Worm (Caenorhabditis elegans) whole organism, late embryonic: ENCODE data around the gene rab-6.2.

ENCODE experiments used
- K09A11.1 ChIP-seq: sonication (generic microtip); optimal IDR thresholded peaks from 2 replicates; lab custom pipeline; 2017; ENCODE audit warnings: antibody characterized with exemption, mild to moderate bottlenecking, missing genetic modification characterization, missing compliant biosample characterization; ENCODE audit not compliant: insufficient read depth
- ama-1 ChIP-seq: fragments of 150-350 bp; optimal IDR thresholded peaks from 2 replicates; lab custom pipeline; 2014
- ceh-22 ChIP-seq: sonication (generic microtip); optimal IDR thresholded peaks from 2 replicates; lab custom pipeline; 2017; ENCODE audit warnings: missing biosample characterization, missing genetic modification characterization
- ceh-30 ChIP-seq: fragments of 150-350 bp; optimal IDR thresholded peaks from 2 replicates; lab custom pipeline; 2014; ENCODE audit warnings: missing biosample characterization, missing genetic modification characterization
- ceh-34 ChIP-seq: sonication (generic microtip); optimal IDR thresholded peaks from 2 replicates; lab custom pipeline; 2016; ENCODE audit warnings: mild to moderate bottlenecking, missing genetic modification characterization, missing compliant biosample characterization
- dve-1 ChIP-seq: sonication (generic microtip); optimal IDR thresholded peaks from 2 replicates; lab custom pipeline; 2017; ENCODE audit warnings: antibody characterized with exemption, mild to moderate bottlenecking, missing genetic modification characterization, missing compliant biosample characterization
- fax-1 ChIP-seq: sonication (generic microtip); optimal IDR thresholded peaks from 2 replicates; lab custom pipeline; 2016; ENCODE audit warnings: missing genotype, missing genetic modification characterization, missing compliant biosample characterization
- nhr-11 ChIP-seq: fragments of 150-350 bp; optimal IDR thresholded peaks from 2 replicates; lab custom pipeline; 2014; ENCODE audit warnings: missing biosample characterization, missing genetic modification characterization
- pax-1 ChIP-seq: fragments of 150-350 bp; optimal IDR thresholded peaks from 2 replicates; lab custom pipeline; 2014; ENCODE audit warnings: missing biosample characterization, missing genetic modification characterization
- pha-4 ChIP-seq: fragments of 150-350 bp; optimal IDR thresholded peaks from 2 replicates; lab custom pipeline; 2018; ENCODE audit warnings: missing biosample characterization, missing genetic modification reagents, missing genetic modification characterization
- pqm-1 ChIP-seq: sonication (generic microtip); optimal IDR thresholded peaks from 2 replicates; lab custom pipeline; 2016; ENCODE audit warnings: missing genetic modification characterization, missing compliant biosample characterization
- sdc-2 ChIP-seq: sonication (generic microtip); optimal IDR thresholded peaks from 2 replicates; lab custom pipeline; 2016; ENCODE audit warnings: missing genotype, missing genetic modification characterization, missing compliant biosample characterization
- sox-4 ChIP-seq: sonication (generic microtip); optimal IDR thresholded peaks from 2 replicates; lab custom pipeline; 2017; ENCODE audit warnings: mild to moderate bottlenecking, missing genetic modification characterization, inconsistent platforms, missing compliant biosample characterization
- tbx-2 ChIP-seq: sonication (generic microtip); optimal IDR thresholded peaks from 2 replicates; lab custom pipeline; 2016; ENCODE audit warnings: missing genetic modification characterization, missing compliant biosample characterization

DNA sequence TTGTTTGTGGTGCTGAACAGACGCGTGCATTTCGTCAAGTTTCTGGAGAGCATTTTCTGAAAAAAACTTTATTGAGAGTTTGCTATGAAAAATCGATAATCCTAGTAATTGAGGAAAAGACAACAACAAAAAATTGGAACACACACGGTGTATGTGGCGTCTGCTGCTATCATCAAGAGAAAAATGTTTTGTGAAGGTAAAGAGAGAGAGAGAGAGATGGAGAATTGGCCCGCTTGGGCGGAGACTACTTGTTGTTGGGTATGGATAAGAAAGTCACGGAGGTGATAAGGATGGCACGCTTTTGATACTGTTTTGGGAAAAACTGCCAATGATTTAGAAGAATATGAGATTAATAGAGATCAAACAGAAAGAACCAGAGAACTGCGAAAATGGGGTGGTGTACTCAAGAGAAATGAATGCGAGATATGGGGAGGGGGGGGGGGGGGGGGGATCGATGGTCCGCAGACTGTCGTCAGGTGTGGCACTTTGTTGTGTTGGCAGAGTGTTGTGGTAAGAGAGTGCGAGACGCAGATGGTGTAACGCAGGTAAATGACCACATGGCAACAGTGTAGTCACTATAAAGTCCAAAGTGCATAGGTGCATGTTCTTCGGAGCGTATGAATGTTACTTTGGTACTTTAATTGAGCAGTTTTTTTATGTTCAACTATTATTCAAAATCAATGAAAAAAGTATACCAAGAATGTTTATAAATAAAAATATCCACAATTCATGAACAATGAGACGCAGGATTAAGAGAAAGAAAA lies 5.0 kb upstream of the rab-6.2 start, which contains the start of gene acdh-7:
- no peak for TF ChIP-seq sdc-2
- no peak for TF ChIP-seq pax-1
- TF ChIP-seq ama-1 (lab: Kevin White, UChicago): no peak
- TF ChIP-seq nhr-11 (tag; lab: Kevin White, UChicago): no peak
- TF ChIP-seq ceh-30 (tag; lab: Kevin White, UChicago): no peak
- no peak for TF ChIP-seq ceh-22 (tag; lab: Kevin White, UChicago)
- no peak for TF ChIP-seq tbx-2 (tag; lab: Kevin White, UChicago)
- no peak for TF ChIP-seq fax-1 (tag; lab: Kevin White, UChicago)
- TF ChIP-seq ceh-34 (tag; lab: Kevin White, UChicago): no peak
- no peak for TF ChIP-seq sox-4 (tag; lab: Kevin White, UChicago)
- TF ChIP-seq pqm-1: no peak
- no peak for TF ChIP-seq K09A11.1 (tag; lab: Kevin White, UChicago)
- TF ChIP-seq pha-4: no peak
- TF ChIP-seq dve-1: no peak
